Worm (Caenorhabditis elegans) whole organism, mixed stage, embryonic: ENCODE results near the gene garr-1.

Source experiments
- blmp-1 ChIP-seq: fragments of 150-350 bp; optimal IDR thresholded peaks from 2 replicates; lab custom pipeline; 2014; ENCODE audit warnings: missing biosample characterization, missing genetic modification characterization
- ceh-83 ChIP-seq: fragments of 200-800 bp; sonication (Bioruptor generic); optimal IDR thresholded peaks from 2 replicates; lab custom pipeline; 2018; ENCODE audit warnings: mild to moderate bottlenecking, missing genetic modification characterization, missing compliant biosample characterization
- elt-3 ChIP-seq: fragments of 150-350 bp; optimal IDR thresholded peaks from 2 replicates; lab custom pipeline; 2014; ENCODE audit warnings: missing biosample characterization, missing genetic modification characterization
- flh-1 ChIP-seq: fragments of 200-800 bp; sonication (Bioruptor generic); optimal IDR thresholded peaks from 2 replicates; lab custom pipeline; 2018; ENCODE audit warnings: mild to moderate bottlenecking, missing genetic modification characterization, moderate library complexity, missing compliant biosample characterization
- lsy-2 ChIP-seq: fragments of 150-350 bp; optimal IDR thresholded peaks from 2 replicates; lab custom pipeline; 2014; ENCODE audit warnings: missing biosample characterization, missing genetic modification characterization
- mab-5 ChIP-seq: fragments of 150-350 bp; optimal IDR thresholded peaks from 2 replicates; lab custom pipeline; 2014; ENCODE audit warnings: missing biosample characterization, missing genetic modification characterization
- tbx-8 ChIP-seq: fragments of 200-800 bp; sonication (Bioruptor generic); optimal IDR thresholded peaks from 2 replicates; lab custom pipeline; 2018; ENCODE audit warnings: mild to moderate bottlenecking, missing genetic modification characterization, moderate library complexity, missing compliant biosample characterization
- ztf-11 ChIP-seq: fragments of 150-350 bp; optimal IDR thresholded peaks from 2 replicates; lab custom pipeline; 2014; ENCODE audit warnings: missing biosample characterization, missing genetic modification characterization

- TF ChIP-seq ceh-83 (GFP tag; lab: Kevin White, UChicago) (no peak), flh-1 (GFP tag; lab: Kevin White, UChicago) (no peak), blmp-1 (tag; lab: Kevin White, UChicago) (no peak), lsy-2 (no peak), ztf-11 (tag; lab: Kevin White, UChicago) (no peak), elt-3 (tag; lab: Kevin White, UChicago) (no peak), tbx-8 (GFP tag; lab: Kevin White, UChicago) (no peak), mab-5 (no peak)
Observed at ce11 chrIV:379605-380004, 46.4 kb upstream of the garr-1 start.
